Fruit fly (Drosophila melanogaster) whole organism, pupa: ENCODE measurements around the gene Zaf1.

ENCODE experiments used
- CG12605 ChIP-seq: fragments of 200-800 bp; sonication (Bioruptor generic); IDR thresholded peaks from 2 replicates; pipeline ENCODE4 v1.3.6; 2022; ENCODE audit warnings: missing biosample characterization, missing genetic modification characterization
- CG17806 ChIP-seq: fragments of 200-800 bp; sonication (Bioruptor generic); optimal IDR thresholded peaks from 2 replicates; lab custom pipeline; 2018; ENCODE audit warnings: missing biosample characterization, mild to moderate bottlenecking, missing genetic modification characterization, moderate library complexity
- CG34367 ChIP-seq: fragments of 200-800 bp; sonication (Bioruptor generic); optimal IDR thresholded peaks from 2 replicates; lab custom pipeline; 2018; ENCODE audit warnings: missing biosample characterization, mild to moderate bottlenecking, missing genetic modification characterization
- EcR ChIP-seq: fragments of 200-800 bp; sonication (Bioruptor generic); optimal IDR thresholded peaks from 3 replicates; lab custom pipeline; 2019; ENCODE audit warnings: missing biosample characterization, missing genetic modification characterization, mild to moderate bottlenecking, moderate library complexity, missing genetic modification reagents

dm6 chr3R:11661187-11661586 lies 35.7 kb upstream of the Zaf1 start:
- TF ChIP-seq CG34367 (tag; lab: Kevin White, UChicago) (no peak), EcR (GFP tag; lab: Kevin White, UChicago) (no peak), CG17806 (tag; lab: Kevin White, UChicago) (no peak), CG12605 (GFP tag; lab: Robert Waterston, UW) (no peak)
